Worm (Caenorhabditis elegans) whole organism, L4/young adult: Measurements from ENCODE around the gene clec-264.

Source experiments
- W03F9.2 ChIP-seq: fragments of 150-350 bp; optimal IDR thresholded peaks from 2 replicates; lab custom pipeline; 2014; ENCODE audit warnings: missing biosample characterization, missing genetic modification characterization
- dao-5 ChIP-seq: sonication (generic microtip); optimal IDR thresholded peaks from 2 replicates; lab custom pipeline; 2016; ENCODE audit warnings: missing genotype, missing genetic modification characterization, moderate library complexity, missing compliant biosample characterization
- him-1 ChIP-seq: sonication (generic microtip); optimal IDR thresholded peaks from 2 replicates; lab custom pipeline; 2016; ENCODE audit warnings: missing genotype, missing genetic modification reagents, missing genetic modification characterization, missing compliant biosample characterization

Gene clec-264

ce11 chrV:20807038-20807437 is 43.5 kb downstream of the clec-264 start, which contains the start of gene Y44A6D.6:
Gene Y44A6D.6 (plus strand): TSS chrV:20807338.
- no peak for TF ChIP-seq him-1 (tag; lab: Kevin White, UChicago)
- no peak for TF ChIP-seq W03F9.2 (tag; lab: Kevin White, UChicago)
- TF ChIP-seq dao-5 (tag; lab: Kevin White, UChicago) = no peak

- TF ChIP-seq dao-5 (tag; lab: Kevin White, UChicago) (no peak), him-1 (tag; lab: Kevin White, UChicago) (no peak), W03F9.2 (tag; lab: Kevin White, UChicago) (no peak)
These were observed 47.6 kb downstream of the clec-264 start, which contains the start of gene Y44A6D.5 for ce11 chrV:20802906-20803305. Gene Y44A6D.5 (minus strand): TSS chrV:20803006.

- TF ChIP-seq dao-5 (tag; lab: Kevin White, UChicago) (no peak), him-1 (tag; lab: Kevin White, UChicago) (no peak), W03F9.2 (tag; lab: Kevin White, UChicago) (no peak)
These were observed 52.6 kb downstream of the clec-264 start, which contains the start of gene sdf-9 for ce11 chrV:20797918-20798317. Gene sdf-9 (plus strand): TSS chrV:20798218.
